Worm (Caenorhabditis elegans) whole organism, young adult: Measurements from ENCODE around the gene C33F10.8.

Experiments
- B0019.2 ChIP-seq: fragments of 200-800 bp; sonication (Bioruptor generic); conservative IDR thresholded peaks from 2 replicates; pipeline ENCODE4 v1.3.6; 2022; ENCODE audit warnings: missing genetic modification reagents, missing genetic modification characterization, missing compliant biosample characterization
- B0336.3 ChIP-seq: fragments of 200-800 bp; sonication (Bioruptor generic); IDR thresholded peaks from 2 replicates; pipeline ENCODE4 v1.3.6; 2022; ENCODE audit warnings: missing genetic modification characterization, missing compliant biosample characterization
- D2030.7 ChIP-seq: fragments of 200-800 bp; sonication (Bioruptor generic); IDR thresholded peaks from 2 replicates; pipeline ENCODE4 v1.3.6; 2022; ENCODE audit warnings: missing genetic modification reagents, missing genetic modification characterization, missing compliant biosample characterization
- F10E7.11 ChIP-seq: sonication (generic microtip); optimal IDR thresholded peaks from 2 replicates; lab custom pipeline; 2017; ENCODE audit warnings: mild to moderate bottlenecking, missing genetic modification characterization, moderate library complexity, missing compliant biosample characterization
- F23B12.7 ChIP-seq: sonication (generic microtip); optimal IDR thresholded peaks from 2 replicates; lab custom pipeline; 2017; ENCODE audit warnings: missing genetic modification characterization, mild to moderate bottlenecking, missing compliant biosample characterization, antibody characterized with exemption, moderate library complexity; ENCODE audit not compliant: insufficient read depth
- F37B4.10 ChIP-seq: fragments of 200-800 bp; sonication (Bioruptor generic); IDR thresholded peaks from 2 replicates; pipeline ENCODE4 v1.3.6; 2022; ENCODE audit warnings: missing genetic modification characterization, missing compliant biosample characterization
- F39B2.1 ChIP-seq: fragments of 200-800 bp; sonication (Bioruptor generic); IDR thresholded peaks from 2 replicates; pipeline ENCODE4 v1.3.6; 2022; ENCODE audit warnings: missing genetic modification reagents, missing genetic modification characterization, missing compliant biosample characterization
- F55B11.4 ChIP-seq: sonication (generic microtip); optimal IDR thresholded peaks from 2 replicates; lab custom pipeline; 2016; ENCODE audit warnings: missing compliant biosample characterization, missing genetic modification characterization, borderline replicate concordance; ENCODE audit not compliant: insufficient read depth
- K11D2.4 ChIP-seq: fragments of 200-800 bp; sonication (Bioruptor generic); IDR thresholded peaks from 2 replicates; pipeline ENCODE4 v1.3.6; 2022; ENCODE audit warnings: missing genetic modification reagents, missing genetic modification characterization, missing compliant biosample characterization
- T26A5.8 ChIP-seq: sonication (generic microtip); optimal IDR thresholded peaks from 2 replicates; lab custom pipeline; 2016; ENCODE audit warnings: missing genetic modification characterization, missing compliant biosample characterization
- Y53F4B.3 ChIP-seq: fragments of 200-800 bp; sonication (Bioruptor generic); IDR thresholded peaks from 2 replicates; pipeline ENCODE4 v1.3.6; 2022; ENCODE audit warnings: missing genetic modification reagents, missing genetic modification characterization, missing compliant biosample characterization
- Y53G8AR.9 ChIP-seq: fragments of 200-800 bp; sonication (Bioruptor generic); conservative IDR thresholded peaks from 2 replicates; pipeline ENCODE4 v1.3.6; 2022; ENCODE audit warnings: missing genetic modification reagents, missing genetic modification characterization, missing compliant biosample characterization
- Y67H2A.10 ChIP-seq: fragments of 200-800 bp; sonication (Bioruptor generic); conservative IDR thresholded peaks from 2 replicates; pipeline ENCODE4 v1.3.6; 2022; ENCODE audit warnings: missing genetic modification reagents, missing genetic modification characterization, missing compliant biosample characterization
- Y79H2A.3 ChIP-seq: fragments of 200-800 bp; sonication (Bioruptor generic); conservative IDR thresholded peaks from 2 replicates; pipeline ENCODE4 v1.3.6; 2022; ENCODE audit warnings: missing genetic modification reagents, missing genetic modification characterization, missing compliant biosample characterization
- Y95B8A.8 ChIP-seq: fragments of 200-800 bp; sonication (Bioruptor generic); IDR thresholded peaks from 2 replicates; pipeline ENCODE4 v1.3.6; 2022; ENCODE audit warnings: missing genetic modification reagents, missing genetic modification characterization, missing compliant biosample characterization
- ama-1 ChIP-seq, 3 experiments: fragments of 150-350 bp in 1 of 3; sonication (generic microtip) in 2 of 3; optimal IDR thresholded peaks; 2 replicates each; lab custom pipeline; 2014 to 2018; ENCODE audit warnings: missing biosample characterization in 2 of 3, missing genetic modification characterization in 2 of 3, missing genetic modification reagents in 2 of 3
- bed-1 ChIP-seq: fragments of 200-800 bp; sonication (Bioruptor generic); IDR thresholded peaks from 2 replicates; pipeline ENCODE4 v1.3.6; 2022; ENCODE audit warnings: missing genetic modification reagents, missing genetic modification characterization, missing compliant biosample characterization
- cebp-1 ChIP-seq, 2 experiments: fragments of 200-800 bp in 1 of 2; sonication (Bioruptor generic) in 1 of 2; sonication (generic microtip) in 1 of 2; IDR thresholded peaks in 1 of 2; optimal IDR thresholded peaks in 1 of 2; 2 replicates each; pipeline versions ENCODE4 v1.3.6 to Lab custom; 2017 to 2022; ENCODE audit warnings: missing compliant biosample characterization in 2 of 2, missing genetic modification characterization in 2 of 2, mild to moderate bottlenecking in 1 of 2, missing genetic modification reagents in 1 of 2, moderate library complexity in 1 of 2
- ceh-91 ChIP-seq: fragments of 200-800 bp; sonication (Bioruptor generic); IDR thresholded peaks from 2 replicates; pipeline ENCODE4 v1.3.6; 2022; ENCODE audit warnings: missing genetic modification reagents, missing genetic modification characterization, missing compliant biosample characterization
- die-1 ChIP-seq: sonication (generic microtip); optimal IDR thresholded peaks from 2 replicates; lab custom pipeline; 2016; ENCODE audit warnings: missing genotype, mild to moderate bottlenecking, missing genetic modification characterization, missing compliant biosample characterization
- egrh-3 ChIP-seq: fragments of 200-800 bp; sonication (Bioruptor generic); IDR thresholded peaks from 2 replicates; pipeline ENCODE4 v1.3.6; 2022; ENCODE audit warnings: missing genetic modification reagents, missing genetic modification characterization, missing compliant biosample characterization
- ets-4 ChIP-seq: fragments of 200-800 bp; sonication (Bioruptor generic); optimal IDR thresholded peaks from 2 replicates; lab custom pipeline; 2018; ENCODE audit warnings: mild to moderate bottlenecking, missing genetic modification characterization, missing compliant biosample characterization
- him-1 ChIP-seq: sonication (generic microtip); optimal IDR thresholded peaks from 2 replicates; lab custom pipeline; 2016; ENCODE audit warnings: missing genotype, missing genetic modification reagents, missing genetic modification characterization, missing compliant biosample characterization
- hlh-26 ChIP-seq: fragments of 200-800 bp; sonication (Bioruptor generic); conservative IDR thresholded peaks from 2 replicates; pipeline ENCODE4 v1.3.6; 2022; ENCODE audit warnings: missing genetic modification reagents, missing genetic modification characterization, missing compliant biosample characterization
- hmg-1.2 ChIP-seq: fragments of 200-800 bp; sonication (Bioruptor generic); IDR thresholded peaks from 2 replicates; pipeline ENCODE4 v1.3.6; 2022; ENCODE audit warnings: missing genetic modification reagents, missing genetic modification characterization, missing compliant biosample characterization
- let-607 ChIP-seq, 2 experiments: fragments of 200-800 bp in 1 of 2; sonication (Bioruptor generic) in 1 of 2; sonication (generic microtip) in 1 of 2; optimal IDR thresholded peaks; 2 replicates each; lab custom pipeline; 2016 to 2018; ENCODE audit warnings: mild to moderate bottlenecking in 2 of 2, missing compliant biosample characterization in 2 of 2, missing genetic modification characterization in 2 of 2, moderate library complexity in 2 of 2, missing genotype in 1 of 2
- lin-26 ChIP-seq: fragments of 200-800 bp; sonication (Bioruptor generic); IDR thresholded peaks from 2 replicates; pipeline ENCODE4 v1.3.6; 2022; ENCODE audit warnings: missing genetic modification reagents, missing genetic modification characterization, missing compliant biosample characterization
- madf-8 ChIP-seq: fragments of 200-800 bp; sonication (Bioruptor generic); conservative IDR thresholded peaks from 2 replicates; pipeline ENCODE4 v1.3.6; 2022; ENCODE audit warnings: missing genetic modification reagents, missing genetic modification characterization, missing compliant biosample characterization
- mcd-1 ChIP-seq: fragments of 200-800 bp; sonication (Bioruptor generic); IDR thresholded peaks from 2 replicates; pipeline ENCODE4 v1.3.6; 2022; ENCODE audit warnings: missing genetic modification reagents, missing genetic modification characterization, missing compliant biosample characterization
- mes-4 ChIP-seq: sonication (generic microtip); optimal IDR thresholded peaks from 2 replicates; lab custom pipeline; 2016; ENCODE audit warnings: missing genotype, missing genetic modification characterization, missing compliant biosample characterization
- nfya-2 ChIP-seq: fragments of 200-800 bp; sonication (Bioruptor generic); IDR thresholded peaks from 2 replicates; pipeline ENCODE4 v1.3.6; 2022; ENCODE audit warnings: missing genetic modification reagents, missing genetic modification characterization, missing compliant biosample characterization
- rpc-1 ChIP-seq, 2 experiments: fragments of 150-350 bp in 1 of 2; sonication (generic microtip) in 1 of 2; optimal IDR thresholded peaks; 2 replicates each; lab custom pipeline; 2014 to 2018; ENCODE audit warnings: missing biosample characterization in 1 of 2, missing genetic modification characterization in 1 of 2, missing genetic modification reagents in 1 of 2, missing genotype in 1 of 2
- snpc-1.3 ChIP-seq: sonication (generic microtip); optimal IDR thresholded peaks from 2 replicates; lab custom pipeline; 2017; ENCODE audit warnings: missing genetic modification characterization, mild to moderate bottlenecking, missing compliant biosample characterization, antibody characterized with exemption, moderate library complexity, missing genotype, missing genetic modification reagents; ENCODE audit not compliant: insufficient read depth
- snpc-3.4 ChIP-seq: sonication (generic microtip); optimal IDR thresholded peaks from 2 replicates; lab custom pipeline; 2017; ENCODE audit warnings: missing genetic modification characterization, mild to moderate bottlenecking, missing compliant biosample characterization, antibody characterized with exemption, moderate library complexity, missing genotype, missing genetic modification reagents
- unc-130 ChIP-seq: sonication (generic microtip); optimal IDR thresholded peaks from 2 replicates; lab custom pipeline; 2016; ENCODE audit warnings: missing genetic modification reagents, missing genetic modification characterization, missing compliant biosample characterization
- xnd-1 ChIP-seq: sonication (generic microtip); optimal IDR thresholded peaks from 2 replicates; lab custom pipeline; 2016; ENCODE audit warnings: missing genotype, missing genetic modification reagents, missing genetic modification characterization, missing compliant biosample characterization
- zfh-2 ChIP-seq: fragments of 200-800 bp; sonication (Bioruptor generic); conservative IDR thresholded peaks from 2 replicates; pipeline ENCODE4 v1.3.6; 2022; ENCODE audit warnings: missing genetic modification reagents, missing genetic modification characterization, missing compliant biosample characterization
- zim-3 ChIP-seq: sonication (generic microtip); optimal IDR thresholded peaks from 2 replicates; lab custom pipeline; 2017; ENCODE audit warnings: mild to moderate bottlenecking, missing genetic modification characterization, moderate library complexity, missing compliant biosample characterization
- ztf-22 ChIP-seq: fragments of 200-800 bp; sonication (Bioruptor generic); optimal IDR thresholded peaks from 2 replicates; lab custom pipeline; 2018; ENCODE audit warnings: mild to moderate bottlenecking, missing genetic modification characterization, moderate library complexity, missing compliant biosample characterization
- ztf-26 ChIP-seq: sonication (generic microtip); optimal IDR thresholded peaks from 2 replicates; lab custom pipeline; 2017; ENCODE audit warnings: missing genetic modification characterization, missing compliant biosample characterization

The C33F10.8 gene

DNA sequence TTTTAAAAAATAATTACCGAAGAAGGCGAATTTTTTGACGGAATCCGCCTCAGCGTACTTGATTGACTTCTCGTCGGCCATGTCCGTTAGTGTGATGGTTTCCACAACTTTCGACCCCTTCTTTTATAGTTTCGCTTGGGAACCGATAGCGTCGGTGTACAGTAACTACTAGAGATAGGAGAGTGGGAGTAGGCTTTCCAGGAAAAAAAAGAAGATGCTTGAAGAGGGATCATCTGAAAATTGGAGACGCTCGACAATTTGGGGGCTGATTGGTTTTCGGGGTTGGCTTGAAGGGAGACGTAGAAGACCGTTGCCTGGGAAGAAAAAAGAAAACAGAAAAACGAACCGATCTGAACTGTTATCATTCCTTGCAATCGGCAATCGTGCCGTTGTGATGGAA lies 45.7 kb upstream of the C33F10.8 start, which contains the start of gene col-20:
col-20 (minus strand) TSS at position 101 of the 400 bp plus-strand sequence.
- TF ChIP-seq mcd-1 (GFP tag; lab: Robert Waterston, UW) (no peak), T26A5.8 (tag; lab: Kevin White, UChicago) (no peak), cebp-1 (GFP tag; IDR thresholded peaks at IDR 0.05; lab: Robert Waterston, UW) (no peak), cebp-1 (tag; optimal IDR thresholded peaks at IDR 0.05; lab: Kevin White, UChicago) (no peak), Y67H2A.10 (GFP tag; lab: Robert Waterston, UW) (no peak), Y79H2A.3 (no peak), rpc-1 (optimal IDR thresholded peaks at IDR 0.05; lab: Kevin White, UChicago) (no peak), rpc-1 (tag; optimal IDR thresholded peaks at IDR 0.05; lab: Kevin White, UChicago) (no peak), Y53G8AR.9 (GFP tag; lab: Robert Waterston, UW) (no peak), nfya-2 (GFP tag; lab: Robert Waterston, UW) (no peak), snpc-1.3 (tag; lab: Kevin White, UChicago) (no peak), zim-3 (no peak), hmg-1.2 (no peak), F10E7.11 (tag; lab: Kevin White, UChicago) (no peak), D2030.7 (GFP tag; lab: Robert Waterston, UW) (no peak), unc-130 (GFP tag; lab: Kevin White, UChicago) (no peak)

DNA sequence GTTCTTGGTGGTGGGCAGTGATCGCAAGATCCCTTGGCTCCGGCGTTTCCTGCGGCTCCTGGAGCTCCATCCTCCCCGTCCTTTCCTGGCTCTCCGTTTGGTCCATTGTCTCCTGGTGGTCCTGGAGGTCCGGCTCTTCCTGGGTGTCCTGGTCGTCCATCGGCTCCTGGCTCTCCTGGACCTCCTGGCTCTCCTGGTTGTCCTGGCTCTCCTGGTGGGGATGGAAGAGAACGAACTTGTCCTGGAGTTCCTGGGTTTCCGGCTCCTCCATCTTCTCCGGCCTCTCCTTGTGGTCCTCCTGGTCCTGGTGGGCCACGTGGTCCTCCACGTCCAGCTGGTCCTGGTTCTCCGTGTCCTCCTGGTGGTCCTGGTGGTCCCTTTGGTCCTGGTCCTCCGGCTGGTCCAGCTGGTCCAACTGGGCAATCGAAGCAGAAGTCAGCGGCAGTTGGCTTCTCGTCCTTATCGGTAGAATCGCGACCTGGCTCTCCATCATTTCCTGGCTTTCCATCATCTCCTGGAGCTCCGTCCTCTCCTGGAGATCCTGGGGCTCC lies 44.8 kb upstream of the C33F10.8 start:
- TF ChIP-seq ets-4 (GFP tag; lab: Kevin White, UChicago) (no peak), egrh-3 (GFP tag; lab: Robert Waterston, UW) (peak; percentile 89), F39B2.1 (GFP tag; lab: Robert Waterston, UW) (no peak), madf-8 (GFP tag; lab: Robert Waterston, UW) (no peak), F37B4.10 (GFP tag; lab: Robert Waterston, UW) (no peak), F55B11.4 (tag; lab: Kevin White, UChicago) (no peak), zfh-2 (peak; percentile 93), ztf-22 (no peak), lin-26 (GFP tag; lab: Robert Waterston, UW) (0 out of 2 replicates have a peak, but pooled peaks have one; percentile 32), ama-1 (optimal IDR thresholded peaks at IDR 0.05; lab: Kevin White, UChicago) (no peak), ama-1 (GFP tag; optimal IDR thresholded peaks at IDR 0.05; lab: Kevin White, UChicago) (no peak), ztf-26 (peak; percentile 1), K11D2.4 (GFP tag; lab: Robert Waterston, UW) (0 out of 2 replicates have a peak, but pooled peaks have one; percentile 46), xnd-1 (tag; lab: Kevin White, UChicago) (no peak), F23B12.7 (tag; lab: Kevin White, UChicago) (no peak), Y53F4B.3 (no peak), him-1 (tag; lab: Kevin White, UChicago) (no peak), snpc-3.4 (tag; lab: Kevin White, UChicago) (no peak), bed-1 (GFP tag; lab: Robert Waterston, UW) (no peak), let-607 (tag; optimal IDR thresholded peaks at IDR 0.05; lab: Kevin White, UChicago) (no peak), die-1 (tag; lab: Kevin White, UChicago) (no peak), Y95B8A.8 (GFP tag; lab: Robert Waterston, UW) (no peak), ceh-91 (no peak), B0019.2 (no peak), Y79H2A.3 (no peak), hlh-26 (0 out of 2 replicates have a peak, but pooled peaks have one; percentile 11), mes-4 (tag; lab: Kevin White, UChicago) (no peak), B0336.3 (no peak)
